Worm (Caenorhabditis elegans) whole organism, late embryonic: Measurements from ENCODE around the gene lat-1.

ENCODE experiments used
- ceh-45 ChIP-seq: fragments of 200-800 bp; sonication (Bioruptor generic); IDR thresholded peaks from 2 replicates; pipeline ENCODE4 v1.3.6; 2022; ENCODE audit warnings: missing genetic modification reagents, missing genetic modification characterization, missing compliant biosample characterization
- elt-2 ChIP-seq: sonication (generic microtip); optimal IDR thresholded peaks from 2 replicates; lab custom pipeline; 2016; ENCODE audit warnings: missing genetic modification reagents, missing genetic modification characterization, missing compliant biosample characterization
- fkh-6 ChIP-seq: sonication (generic microtip); optimal IDR thresholded peaks from 2 replicates; lab custom pipeline; 2016; ENCODE audit warnings: missing genetic modification characterization, missing compliant biosample characterization
- gmeb-2 ChIP-seq: sonication (generic microtip); optimal IDR thresholded peaks from 2 replicates; lab custom pipeline; 2016; ENCODE audit warnings: missing genetic modification characterization, inconsistent platforms, missing compliant biosample characterization
- tbx-7 ChIP-seq: sonication (generic microtip); optimal IDR thresholded peaks from 2 replicates; lab custom pipeline; 2016; ENCODE audit warnings: missing genotype, missing genetic modification characterization, missing compliant biosample characterization

DNA sequence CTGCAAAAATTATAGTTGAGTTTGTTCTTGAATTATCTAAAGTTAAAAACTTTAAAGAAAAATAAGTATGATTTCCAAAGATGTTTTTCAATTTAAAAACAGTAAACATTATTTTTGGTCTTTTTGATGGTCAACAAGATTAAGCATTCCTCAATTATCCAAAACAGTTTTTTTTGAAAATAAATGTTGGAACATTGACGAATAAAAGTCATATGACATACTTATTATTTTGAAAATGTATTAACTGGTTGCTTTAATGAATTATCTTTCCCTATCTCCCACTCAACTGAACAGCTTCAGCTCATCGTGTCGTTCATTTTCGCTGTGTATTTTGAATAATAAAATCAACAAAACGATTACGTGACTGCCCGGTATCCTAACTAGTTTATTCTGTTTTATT is 39.6 kb upstream of the lat-1 start:
- TF ChIP-seq ceh-45 (no peak), tbx-7 (tag; lab: Kevin White, UChicago) (no peak), gmeb-2 (no peak), fkh-6 (tag; lab: Kevin White, UChicago) (no peak), elt-2 (tag; lab: Kevin White, UChicago) (no peak)
